Worm (Caenorhabditis elegans): ENCODE measurements around the gene F53E2.2.

- no peak for TF ChIP-seq lir-3 (tag; optimal IDR thresholded peaks at IDR 0.05; ENCODE audit: poor library complexity)
- TF ChIP-seq pqm-1 (tag; optimal IDR thresholded peaks at IDR 0.05): no peak
- no peak for TF ChIP-seq nhr-237 (tag; optimal IDR thresholded peaks at IDR 0.05)
- TF ChIP-seq nhr-76 (tag; optimal IDR thresholded peaks at IDR 0.05): no peak
- TF ChIP-seq jun-1 (tag; optimal IDR thresholded peaks at IDR 0.05): no peak
- no peak for TF ChIP-seq swsn-7 (tag; optimal IDR thresholded peaks at IDR 0.05)
- TF ChIP-seq fkh-8 (tag; optimal IDR thresholded peaks at IDR 0.05): no peak
- no peak for TF ChIP-seq aly-2 (tag; optimal IDR thresholded peaks at IDR 0.05)
- TF ChIP-seq ces-1 (GFP tag; optimal IDR thresholded peaks at IDR 0.05): no peak
- TF ChIP-seq mab-9 (GFP tag; IDR thresholded peaks at IDR 0.05): no peak
- TF ChIP-seq elt-2 (tag; optimal IDR thresholded peaks at IDR 0.05): no peak
- TF ChIP-seq ceh-82 (tag; optimal IDR thresholded peaks at IDR 0.05): no peak
- TF ChIP-seq skn-1 (tag; optimal IDR thresholded peaks at IDR 0.05): no peak
Measured at ce11 chrV:1433419-1433765, 41.5 kb upstream of the F53E2.2 start.

Measured in whole organism, L1 larva.